Fruit fly (Drosophila melanogaster) whole organism, embryonic: ENCODE measurements around the gene defl.
A peak's percentile ranks its signal among the peaks of the same experiment; 100 is the strongest.

Experiments used
- Adf1 ChIP-seq: fragments of 200-800 bp; sonication (Bioruptor generic); IDR thresholded peaks from 2 replicates; pipeline ENCODE4 v1.3.6; 2022; ENCODE audit warnings: missing biosample characterization, missing genetic modification characterization
- Atf-2 ChIP-seq: fragments of 200-800 bp; sonication (Bioruptor generic); optimal IDR thresholded peaks from 2 replicates; lab custom pipeline; 2016; ENCODE audit warnings: missing biosample characterization, missing genetic modification characterization
- Atf3 ChIP-seq: fragments of 200-800 bp; sonication (Bioruptor generic); optimal IDR thresholded peaks from 3 replicates; lab custom pipeline; 2016; ENCODE audit warnings: missing biosample characterization, missing genetic modification characterization
- BtbVII ChIP-seq: fragments of 200-800 bp; sonication (Bioruptor generic); optimal IDR thresholded peaks from 3 replicates; lab custom pipeline; 2017; ENCODE audit warnings: missing biosample characterization, mild to moderate bottlenecking, missing genetic modification characterization
- C15 ChIP-seq: fragments of 200-800 bp; sonication (Bioruptor generic); IDR thresholded peaks from 3 replicates; pipeline ENCODE4 v1.3.6; 2022; ENCODE audit warnings: missing biosample characterization, missing genetic modification characterization
- CG11696 ChIP-seq: fragments of 200-800 bp; sonication (Bioruptor generic); IDR thresholded peaks from 2 replicates; pipeline ENCODE4 v1.3.6; 2022; ENCODE audit warnings: missing biosample characterization, missing genetic modification characterization
- CG13123 ChIP-seq: fragments of 200-800 bp; sonication (Bioruptor generic); optimal IDR thresholded peaks from 2 replicates; lab custom pipeline; 2016; ENCODE audit warnings: missing biosample characterization, missing genetic modification characterization
- CG13287 ChIP-seq: fragments of 200-800 bp; sonication (Bioruptor generic); IDR thresholded peaks from 2 replicates; pipeline ENCODE4 v1.3.6; 2022; ENCODE audit warnings: missing biosample characterization, missing genetic modification characterization; ENCODE audit not compliant: partially characterized antibody
- CG13296 ChIP-seq: fragments of 200-800 bp; sonication (Bioruptor generic); optimal IDR thresholded peaks from 3 replicates; lab custom pipeline; 2018; ENCODE audit warnings: missing biosample characterization, mild to moderate bottlenecking, missing genetic modification characterization
- CG14441 ChIP-seq: fragments of 200-800 bp; sonication (Bioruptor generic); IDR thresholded peaks from 2 replicates; pipeline ENCODE4 v1.3.6; 2022; ENCODE audit warnings: missing biosample characterization, missing genetic modification characterization
- CG14667 ChIP-seq: fragments of 200-800 bp; sonication (Bioruptor generic); IDR thresholded peaks from 2 replicates; pipeline ENCODE4 v1.3.6; 2022; ENCODE audit warnings: missing biosample characterization, missing genetic modification characterization
- CG15011 ChIP-seq: fragments of 200-800 bp; sonication (Bioruptor generic); optimal IDR thresholded peaks from 3 replicates; lab custom pipeline; 2018; ENCODE audit warnings: missing biosample characterization, mild to moderate bottlenecking, missing genetic modification characterization
- CG17328 ChIP-seq: fragments of 200-800 bp; sonication (Bioruptor generic); IDR thresholded peaks from 2 replicates; pipeline ENCODE4 v1.3.6; 2022; ENCODE audit warnings: missing biosample characterization, missing genetic modification characterization
- CG17802 ChIP-seq: fragments of 200-800 bp; sonication (Bioruptor generic); optimal IDR thresholded peaks from 2 replicates; lab custom pipeline; 2018; ENCODE audit warnings: missing biosample characterization, mild to moderate bottlenecking, missing genetic modification characterization, moderate library complexity
- CG2129 ChIP-seq: fragments of 200-800 bp; sonication (Bioruptor generic); IDR thresholded peaks from 2 replicates; pipeline ENCODE4 v1.3.6; 2022; ENCODE audit warnings: missing biosample characterization, missing genetic modification characterization; ENCODE audit not compliant: partially characterized antibody
- CG31365 ChIP-seq: fragments of 200-800 bp; sonication (Bioruptor generic); optimal IDR thresholded peaks from 2 replicates; lab custom pipeline; 2018; ENCODE audit warnings: missing biosample characterization, mild to moderate bottlenecking, missing genetic modification characterization
- CG32767 ChIP-seq: fragments of 200-800 bp; sonication (Bioruptor generic); IDR thresholded peaks from 2 replicates; pipeline ENCODE4 v1.3.6; 2022; ENCODE audit warnings: missing biosample characterization, missing genetic modification characterization
- CG5245 ChIP-seq: fragments of 200-800 bp; sonication (Bioruptor generic); optimal IDR thresholded peaks from 3 replicates; lab custom pipeline; 2016; ENCODE audit warnings: missing biosample characterization, missing genetic modification characterization
- CG6654 ChIP-seq: fragments of 200-800 bp; sonication (Bioruptor generic); optimal IDR thresholded peaks from 2 replicates; lab custom pipeline; 2017; ENCODE audit warnings: missing biosample characterization, mild to moderate bottlenecking, missing genetic modification characterization
- CG7271 ChIP-seq: fragments of 200-800 bp; sonication (Bioruptor generic); optimal IDR thresholded peaks from 2 replicates; lab custom pipeline; 2018; ENCODE audit warnings: missing biosample characterization, mild to moderate bottlenecking, missing genetic modification characterization, moderate library complexity
- CG7372 ChIP-seq: fragments of 200-800 bp; sonication (Bioruptor generic); IDR thresholded peaks from 2 replicates; pipeline ENCODE4 v1.3.6; 2022; ENCODE audit warnings: missing biosample characterization, missing genetic modification characterization
- CG8359 ChIP-seq: fragments of 200-800 bp; sonication (Bioruptor generic); optimal IDR thresholded peaks from 2 replicates; lab custom pipeline; 2017; ENCODE audit warnings: missing biosample characterization, mild to moderate bottlenecking, missing genetic modification characterization, borderline replicate concordance
- CG9932 ChIP-seq: fragments of 200-800 bp; sonication (Bioruptor generic); IDR thresholded peaks from 2 replicates; pipeline ENCODE4 v1.3.6; 2022; ENCODE audit warnings: missing biosample characterization, missing genetic modification characterization
- Camta ChIP-seq: fragments of 200-800 bp; sonication (Bioruptor generic); optimal IDR thresholded peaks from 2 replicates; lab custom pipeline; 2016; ENCODE audit warnings: missing biosample characterization, missing genetic modification characterization
- Elba2 ChIP-seq: fragments of 200-800 bp; sonication (Bioruptor generic); optimal IDR thresholded peaks from 3 replicates; lab custom pipeline; 2016; ENCODE audit warnings: missing biosample characterization, missing genetic modification characterization
- HmgD ChIP-seq: fragments of 200-800 bp; sonication (Bioruptor generic); optimal IDR thresholded peaks from 3 replicates; lab custom pipeline; 2016; ENCODE audit warnings: missing biosample characterization, missing genetic modification characterization
- Hr39 ChIP-seq: fragments of >200 bp; optimal IDR thresholded peaks from 2 replicates; lab custom pipeline; 2017
- Hsf ChIP-seq: fragments of 200-800 bp; sonication (Bioruptor generic); optimal IDR thresholded peaks from 3 replicates; lab custom pipeline; 2016; ENCODE audit warnings: missing biosample characterization, missing genetic modification characterization
- Lpt ChIP-seq: fragments of >200 bp; optimal IDR thresholded peaks from 2 replicates; lab custom pipeline; 2018; ENCODE audit warnings: missing biosample characterization, missing genetic modification characterization
- Neu2 ChIP-seq: fragments of 200-800 bp; sonication (Bioruptor generic); optimal IDR thresholded peaks from 3 replicates; lab custom pipeline; 2016; ENCODE audit warnings: missing biosample characterization, missing genetic modification characterization, borderline replicate concordance
- Nf-YA ChIP-seq: fragments of 200-800 bp; sonication (Bioruptor generic); IDR thresholded peaks from 2 replicates; pipeline ENCODE4 v1.3.6; 2022; ENCODE audit warnings: missing biosample characterization, missing genetic modification characterization
- Ptx1 ChIP-seq: fragments of 200-800 bp; sonication (Bioruptor generic); IDR thresholded peaks from 2 replicates; pipeline ENCODE4 v1.3.6; 2022; ENCODE audit warnings: missing biosample characterization, missing genetic modification characterization
- Scr ChIP-seq: fragments of 200-800 bp; sonication (Bioruptor generic); IDR thresholded peaks from 2 replicates; pipeline ENCODE4 v1.3.6; 2022; ENCODE audit warnings: missing biosample characterization, missing genetic modification characterization; ENCODE audit not compliant: partially characterized antibody
- Trl ChIP-seq, 3 experiments: fragments of >200 bp in 2 of 3; fragments of 200-800 bp in 1 of 3; sonication (Bioruptor generic) in 1 of 3; optimal IDR thresholded peaks; 2 replicates in 1 of 3; 3 replicates in 2 of 3; lab custom pipeline; 2016 to 2017; ENCODE audit warnings: missing biosample characterization in 1 of 3, missing genetic modification characterization in 1 of 3
- ara ChIP-seq: fragments of 200-800 bp; sonication (Bioruptor generic); IDR thresholded peaks from 2 replicates; pipeline ENCODE4 v1.3.6; 2022; ENCODE audit warnings: missing biosample characterization, missing genetic modification characterization
- ash1 ChIP-seq: fragments of 200-800 bp; sonication (Bioruptor generic); optimal IDR thresholded peaks from 2 replicates; lab custom pipeline; 2018; ENCODE audit warnings: missing biosample characterization, mild to moderate bottlenecking, missing genetic modification characterization
- az2 ChIP-seq: fragments of 200-800 bp; sonication (Bioruptor generic); optimal IDR thresholded peaks from 3 replicates; lab custom pipeline; 2016; ENCODE audit warnings: missing biosample characterization, missing genetic modification characterization
- disco-r ChIP-seq: fragments of 200-800 bp; sonication (Bioruptor generic); optimal IDR thresholded peaks from 2 replicates; lab custom pipeline; 2016; ENCODE audit warnings: missing biosample characterization, missing genetic modification characterization
- dmrt11E ChIP-seq: fragments of 200-800 bp; sonication (Bioruptor generic); optimal IDR thresholded peaks from 3 replicates; lab custom pipeline; 2018; ENCODE audit warnings: missing biosample characterization, mild to moderate bottlenecking, missing genetic modification characterization, moderate library complexity
- exex ChIP-seq: fragments of 200-800 bp; sonication (Bioruptor generic); optimal IDR thresholded peaks from 4 replicates; lab custom pipeline; 2018; ENCODE audit warnings: missing biosample characterization, mild to moderate bottlenecking, missing genetic modification characterization, moderate library complexity
- fd3F ChIP-seq: fragments of 200-800 bp; sonication (Bioruptor generic); optimal IDR thresholded peaks from 2 replicates; lab custom pipeline; 2018; ENCODE audit warnings: missing biosample characterization, mild to moderate bottlenecking, missing genetic modification characterization, moderate library complexity
- gt ChIP-seq: fragments of 200-800 bp; sonication (Bioruptor generic); IDR thresholded peaks from 2 replicates; pipeline ENCODE4 v1.3.6; 2022; ENCODE audit warnings: missing biosample characterization, missing genetic modification characterization
- kah ChIP-seq: fragments of 200-800 bp; sonication (Bioruptor generic); optimal IDR thresholded peaks from 2 replicates; lab custom pipeline; 2018; ENCODE audit warnings: missing biosample characterization, mild to moderate bottlenecking, missing genetic modification characterization
- lab ChIP-seq: fragments of 200-800 bp; sonication (Bioruptor generic); optimal IDR thresholded peaks from 3 replicates; lab custom pipeline; 2017; ENCODE audit warnings: missing biosample characterization, missing genetic modification characterization, mild to moderate bottlenecking, moderate library complexity, missing genetic modification reagents
- maf-S ChIP-seq: fragments of 200-800 bp; sonication (Bioruptor generic); optimal IDR thresholded peaks from 2 replicates; lab custom pipeline; 2016; ENCODE audit warnings: missing biosample characterization, missing genetic modification characterization
- mirr ChIP-seq: fragments of 200-800 bp; sonication (Bioruptor generic); optimal IDR thresholded peaks from 3 replicates; lab custom pipeline; 2018; ENCODE audit warnings: missing biosample characterization, mild to moderate bottlenecking, missing genetic modification characterization
- stwl ChIP-seq: fragments of 200-800 bp; sonication (Bioruptor generic); optimal IDR thresholded peaks from 3 replicates; lab custom pipeline; 2018; ENCODE audit warnings: missing biosample characterization, mild to moderate bottlenecking, missing genetic modification characterization, moderate library complexity
- tap ChIP-seq: fragments of 200-800 bp; optimal IDR thresholded peaks from 3 replicates; lab custom pipeline; 2019; ENCODE audit warnings: missing biosample characterization, mild to moderate bottlenecking, missing genetic modification characterization, moderate library complexity
- tin ChIP-seq: fragments of 200-800 bp; sonication (Bioruptor generic); optimal IDR thresholded peaks from 3 replicates; lab custom pipeline; 2016; ENCODE audit warnings: missing biosample characterization, missing genetic modification characterization
- tna ChIP-seq: fragments of 200-800 bp; sonication (Bioruptor generic); IDR thresholded peaks from 2 replicates; pipeline ENCODE4 v1.3.6; 2022; ENCODE audit warnings: missing biosample characterization, missing genetic modification characterization; ENCODE audit not compliant: partially characterized antibody
- ttk ChIP-seq: fragments of 200-800 bp; sonication (Bioruptor generic); IDR thresholded peaks from 2 replicates; pipeline ENCODE4 v2.1.2; 2022; ENCODE audit warnings: missing biosample characterization, missing genetic modification characterization
- z ChIP-seq: fragments of 200-800 bp; sonication (Bioruptor generic); IDR thresholded peaks from 3 replicates; pipeline ENCODE4 v1.3.6; 2022; ENCODE audit warnings: missing biosample characterization, missing genetic modification characterization

defl gene

dm6 chr3L:9675528-9675963 is 47.7 kb upstream of the defl start (continued):
- TF ChIP-seq CG7271 (tag; lab: Kevin White, UChicago) (no peak), CG13287 (GFP tag; lab: Robert Waterston, UW) (peak; percentile 72), exex (tag; lab: Kevin White, UChicago) (peak; percentile 88), Atf-2 (GFP tag; lab: Kevin White, UChicago) (no peak), HmgD (no peak), Adf1 (GFP tag; lab: Robert Waterston, UW) (peak; percentile 70; the same call in 1 of the 2 replicates), CG2129 (GFP tag; lab: Robert Waterston, UW) (no peak), CG17802 (tag; lab: Kevin White, UChicago) (no peak), kah (GFP tag; lab: Kevin White, UChicago) (no peak), CG6654 (GFP tag; lab: Kevin White, UChicago) (no peak), ttk (GFP tag; lab: Robert Waterston, UW) (no peak), Elba2 (no peak), Hsf (GFP tag; lab: Kevin White, UChicago) (no peak), CG9932 (GFP tag; lab: Robert Waterston, UW) (no peak), maf-S (no peak), CG13296 (peak; percentile 46), tin (GFP tag; lab: Kevin White, UChicago) (no peak), Trl (optimal IDR thresholded peaks at IDR 0.05; lab: Kevin White, UChicago) (peak; percentile 64 to 98), Trl (GFP tag; optimal IDR thresholded peaks at IDR 0.05; lab: Kevin White, UChicago) (peak; percentile 18), Camta (GFP tag; lab: Kevin White, UChicago) (no peak), stwl (tag; lab: Kevin White, UChicago) (no peak), CG14441 (GFP tag; lab: Robert Waterston, UW) (no peak), Atf3 (GFP tag; lab: Kevin White, UChicago) (no peak), CG5245 (GFP tag; lab: Kevin White, UChicago) (no peak), Lpt (GFP tag; lab: Kevin White, UChicago) (no peak), gt (no peak), Ptx1 (GFP tag; lab: Robert Waterston, UW) (no peak), tna (GFP tag; lab: Robert Waterston, UW) (no peak), dmrt11E (tag; lab: Kevin White, UChicago) (no peak), CG13123 (no peak), CG8359 (no peak), CG14667 (no peak), CG15011 (no peak), CG11696 (no peak), CG7372 (peak; percentile 61), tap (tag; lab: Kevin White, UChicago) (no peak), CG17328 (no peak), Scr (0 out of 2 replicates have a peak, but pooled peaks have one; percentile 20), C15 (GFP tag; lab: Robert Waterston, UW) (no peak), CG32767 (GFP tag; lab: Robert Waterston, UW) (no peak), z (GFP tag; lab: Robert Waterston, UW) (no peak), az2 (no peak), ash1 (GFP tag; lab: Kevin White, UChicago) (no peak), lab (GFP tag; lab: Kevin White, UChicago) (peak; percentile 19), fd3F (GFP tag; lab: Kevin White, UChicago) (no peak), ara (GFP tag; lab: Robert Waterston, UW) (no peak), mirr (peak; percentile 6), BtbVII (GFP tag; lab: Kevin White, UChicago) (peak; percentile 48), Hr39 (lab: Kevin White, UChicago) (no peak), disco-r (GFP tag; lab: Kevin White, UChicago) (no peak), Nf-YA (no peak), Neu2 (GFP tag; lab: Kevin White, UChicago) (no peak), CG31365 (tag; lab: Kevin White, UChicago) (no peak)
